Fruit fly (Drosophila melanogaster): Measurements from ENCODE around the gene Men.

- TF ChIP-seq EcR (GFP tag; optimal IDR thresholded peaks at IDR 0.05), result no peak
- TF ChIP-seq CG15710 (tag; optimal IDR thresholded peaks at IDR 0.05), result no peak
- TF ChIP-seq rn (GFP tag; IDR thresholded peaks at IDR 0.05), result no peak
- no peak for TF ChIP-seq CG17806 (tag; optimal IDR thresholded peaks at IDR 0.05)
- TF ChIP-seq CG12605 (GFP tag; IDR thresholded peaks at IDR 0.05), result no peak
- TF ChIP-seq CG8301 (tag; optimal IDR thresholded peaks at IDR 0.05), result no peak
- no peak for TF ChIP-seq Pif1A (GFP tag; optimal IDR thresholded peaks at IDR 0.05)
- TF ChIP-seq Pif1B (GFP tag; optimal IDR thresholded peaks at IDR 0.05), result no peak
- no peak for TF ChIP-seq CG10348 (GFP tag; IDR thresholded peaks at IDR 0.05)
- no peak for TF ChIP-seq CG34367 (tag; optimal IDR thresholded peaks at IDR 0.05)
- TF ChIP-seq fd96Ca (GFP tag; IDR thresholded peaks at IDR 0.05), result no peak
These were observed 23.9 kb downstream of the Men start for dm6 chr3R:12698363-12698762.

Data from whole organism, pupa.